Worm (Caenorhabditis elegans) whole organism, L1 larva: ENCODE results near the gene F52E10.2.
A peak's percentile ranks its signal among the peaks of the same experiment; 100 is the strongest.

Experiments
- C16A3.4 ChIP-seq: fragments of 150-350 bp; optimal IDR thresholded peaks from 2 replicates; lab custom pipeline; 2014; ENCODE audit warnings: missing biosample characterization, missing genetic modification characterization
- C34B4.2 ChIP-seq: sonication (generic microtip); optimal IDR thresholded peaks from 2 replicates; lab custom pipeline; 2017; ENCODE audit warnings: mild to moderate bottlenecking, missing genetic modification characterization, missing compliant biosample characterization
- F16B12.6 ChIP-seq: fragments of 150-350 bp; optimal IDR thresholded peaks from 2 replicates; lab custom pipeline; 2014; ENCODE audit warnings: missing biosample characterization, missing genetic modification characterization
- aly-2 ChIP-seq: fragments of 150-350 bp; optimal IDR thresholded peaks from 2 replicates; lab custom pipeline; 2014; ENCODE audit warnings: missing biosample characterization, missing genetic modification characterization
- ama-1 ChIP-seq: fragments of 150-350 bp; optimal IDR thresholded peaks from 2 replicates; lab custom pipeline; 2014
- ceh-8 ChIP-seq: fragments of 200-800 bp; sonication (Bioruptor generic); optimal IDR thresholded peaks from 2 replicates; lab custom pipeline; 2018; ENCODE audit warnings: mild to moderate bottlenecking, missing genetic modification characterization, moderate library complexity, missing compliant biosample characterization
- ceh-90 ChIP-seq: sonication (generic microtip); optimal IDR thresholded peaks from 2 replicates; lab custom pipeline; 2016; ENCODE audit warnings: missing genetic modification characterization, missing compliant biosample characterization
- ces-1 ChIP-seq: fragments of 150-350 bp; optimal IDR thresholded peaks from 2 replicates; lab custom pipeline; 2014; ENCODE audit warnings: missing biosample characterization, missing genetic modification reagents, missing genetic modification characterization
- dpl-1 ChIP-seq, 3 experiments: fragments of 150-350 bp in 2 of 3; sonication (generic microtip) in 1 of 3; optimal IDR thresholded peaks; 2 replicates each; lab custom pipeline; 2014 to 2017; ENCODE audit warnings: missing biosample characterization in 3 of 3, missing genetic modification characterization in 3 of 3, missing genetic modification reagents in 3 of 3
- dsc-1 ChIP-seq: sonication (generic microtip); optimal IDR thresholded peaks from 2 replicates; lab custom pipeline; 2016; ENCODE audit warnings: mild to moderate bottlenecking, missing genetic modification characterization, missing compliant biosample characterization
- efl-1 ChIP-seq, 4 experiments: fragments of 150-350 bp; optimal IDR thresholded peaks in 3 of 4; peaks in 1 of 4; 1 replicate in 1 of 4; 2 replicates in 3 of 4; lab custom pipeline; 2014; ENCODE audit warnings: missing biosample characterization in 2 of 4, missing genetic modification characterization in 2 of 4, missing genetic modification reagents in 2 of 4
- efl-3 ChIP-seq: fragments of 200-800 bp; sonication (Bioruptor generic); optimal IDR thresholded peaks from 2 replicates; lab custom pipeline; 2018; ENCODE audit warnings: mild to moderate bottlenecking, missing genetic modification characterization, missing compliant biosample characterization
- egl-13 ChIP-seq: sonication (generic microtip); optimal IDR thresholded peaks from 2 replicates; lab custom pipeline; 2016; ENCODE audit warnings: missing genotype, missing genetic modification reagents, missing genetic modification characterization, missing compliant biosample characterization
- egl-27 ChIP-seq, 2 experiments: fragments of 150-350 bp in 1 of 2; sonication (generic microtip); optimal IDR thresholded peaks; 3 replicates each; lab custom pipeline; 2017 to 2018; ENCODE audit warnings: missing biosample characterization in 2 of 2, missing genetic modification characterization in 2 of 2, missing genetic modification reagents in 2 of 2
- fkh-10 ChIP-seq: sonication (generic microtip); optimal IDR thresholded peaks from 2 replicates; lab custom pipeline; 2017; ENCODE audit warnings: missing biosample characterization, missing genetic modification reagents, missing genetic modification characterization
- grh-1 ChIP-seq: fragments of 200-800 bp; sonication (Bioruptor generic); IDR thresholded peaks from 2 replicates; pipeline ENCODE4 v1.3.6; 2022; ENCODE audit warnings: missing genetic modification reagents, missing genetic modification characterization, missing compliant biosample characterization
- hlh-4 ChIP-seq: sonication (generic microtip); optimal IDR thresholded peaks from 2 replicates; lab custom pipeline; 2016; ENCODE audit warnings: mild to moderate bottlenecking, missing genetic modification characterization, missing compliant biosample characterization
- irx-1 ChIP-seq: sonication (generic microtip); optimal IDR thresholded peaks from 2 replicates; lab custom pipeline; 2016; ENCODE audit warnings: missing genetic modification characterization, missing compliant biosample characterization
- isw-1 ChIP-seq: fragments of 200-800 bp; sonication (Bioruptor generic); IDR thresholded peaks from 2 replicates; pipeline ENCODE4 v1.3.6; 2022; ENCODE audit warnings: missing genetic modification characterization, missing compliant biosample characterization
- lin-14 ChIP-seq: fragments of 200-800 bp; sonication (Bioruptor generic); optimal IDR thresholded peaks from 2 replicates; lab custom pipeline; 2018; ENCODE audit warnings: mild to moderate bottlenecking, missing genetic modification characterization, moderate library complexity, missing compliant biosample characterization
- lsy-2 ChIP-seq, 2 experiments: fragments of 150-350 bp; optimal IDR thresholded peaks; 2 replicates each; lab custom pipeline; 2014; ENCODE audit warnings: missing biosample characterization in 2 of 2, missing genetic modification characterization in 2 of 2
- mef-2 ChIP-seq: fragments of 150-350 bp; optimal IDR thresholded peaks from 2 replicates; lab custom pipeline; 2014; ENCODE audit warnings: missing biosample characterization, missing genetic modification characterization
- mep-1 ChIP-seq: fragments of 150-350 bp; optimal IDR thresholded peaks from 2 replicates; lab custom pipeline; 2014; ENCODE audit warnings: missing biosample characterization, missing genetic modification characterization
- nhr-11 ChIP-seq: fragments of 150-350 bp; optimal IDR thresholded peaks from 2 replicates; lab custom pipeline; 2014; ENCODE audit warnings: missing biosample characterization, missing genetic modification characterization
- nhr-12 ChIP-seq: sonication (generic microtip); optimal IDR thresholded peaks from 2 replicates; lab custom pipeline; 2017; ENCODE audit warnings: missing biosample characterization, missing genetic modification characterization
- nhr-47 ChIP-seq: sonication (generic microtip); optimal IDR thresholded peaks from 2 replicates; lab custom pipeline; 2016; ENCODE audit warnings: mild to moderate bottlenecking, missing genetic modification characterization, moderate library complexity, missing compliant biosample characterization
- nhr-71 ChIP-seq: sonication (generic microtip); optimal IDR thresholded peaks from 2 replicates; lab custom pipeline; 2016; ENCODE audit warnings: mild to moderate bottlenecking, missing genetic modification characterization, moderate library complexity, missing compliant biosample characterization
- nhr-77 ChIP-seq: fragments of 150-350 bp; optimal IDR thresholded peaks from 2 replicates; lab custom pipeline; 2014; ENCODE audit warnings: missing biosample characterization, missing genetic modification characterization
- nhr-85 ChIP-seq: sonication (generic microtip); peaks from one replicate; lab custom pipeline; 2016; ENCODE audit warnings: missing genetic modification characterization, inconsistent platforms, missing compliant biosample characterization
- nhr-90 ChIP-seq: sonication (generic microtip); optimal IDR thresholded peaks from 2 replicates; lab custom pipeline; 2016; ENCODE audit warnings: mild to moderate bottlenecking, missing genetic modification characterization, missing compliant biosample characterization; ENCODE audit not compliant: poor library complexity
- rnt-1 ChIP-seq: sonication (generic microtip); optimal IDR thresholded peaks from 2 replicates; lab custom pipeline; 2016; ENCODE audit warnings: mild to moderate bottlenecking, missing genetic modification characterization, moderate library complexity, missing compliant biosample characterization
- skn-1 ChIP-seq: fragments of 150-350 bp; optimal IDR thresholded peaks from 2 replicates; lab custom pipeline; 2014; ENCODE audit warnings: missing biosample characterization, missing genetic modification characterization
- snpc-4 ChIP-seq: fragments of 150-350 bp; optimal IDR thresholded peaks from 2 replicates; lab custom pipeline; 2014; ENCODE audit warnings: missing biosample characterization, missing genetic modification characterization
- snu-23 ChIP-seq: sonication (generic microtip); optimal IDR thresholded peaks from 2 replicates; lab custom pipeline; 2016; ENCODE audit warnings: missing genetic modification characterization, missing compliant biosample characterization
- sox-4 ChIP-seq: sonication (generic microtip); optimal IDR thresholded peaks from 2 replicates; lab custom pipeline; 2016; ENCODE audit warnings: missing genetic modification characterization, missing compliant biosample characterization
- sup-37 ChIP-seq: fragments of 200-800 bp; sonication (Bioruptor generic); optimal IDR thresholded peaks from 2 replicates; lab custom pipeline; 2018; ENCODE audit warnings: mild to moderate bottlenecking, missing genetic modification characterization, missing compliant biosample characterization
- tlp-1 ChIP-seq: fragments of 150-350 bp; optimal IDR thresholded peaks from 2 replicates; lab custom pipeline; 2014; ENCODE audit warnings: missing biosample characterization, missing genetic modification characterization
- unc-62 ChIP-seq: fragments of 150-350 bp; optimal IDR thresholded peaks from 2 replicates; lab custom pipeline; 2014; ENCODE audit warnings: missing biosample characterization, missing genetic modification reagents, missing genetic modification characterization
- unc-86 ChIP-seq: sonication (generic microtip); optimal IDR thresholded peaks from 2 replicates; lab custom pipeline; 2016; ENCODE audit warnings: missing genetic modification characterization, missing compliant biosample characterization
- vab-15 ChIP-seq: sonication (generic microtip); optimal IDR thresholded peaks from 2 replicates; lab custom pipeline; 2017; ENCODE audit warnings: missing genotype, mild to moderate bottlenecking, missing genetic modification characterization, missing compliant biosample characterization

The F52E10.2 gene

ce11 chrX:16331425-16331824 lies 48.4 kb upstream of the F52E10.2 start:
- TF ChIP-seq nhr-85 (tag; lab: Kevin White, UChicago): peak; percentile 9
- TF ChIP-seq nhr-11: no peak
- peak; percentile 9 to 49 for TF ChIP-seq efl-1 (optimal IDR thresholded peaks at IDR 0.05; lab: Kevin White, UChicago)
- TF ChIP-seq efl-1 (GFP tag; optimal IDR thresholded peaks at IDR 0.05 in 1 of 2; lab: Kevin White, UChicago): no peak
- no peak for TF ChIP-seq mep-1
- peak; percentile 7 for TF ChIP-seq rnt-1 (tag; lab: Kevin White, UChicago)
- no peak for TF ChIP-seq F16B12.6 (tag; lab: Kevin White, UChicago)

- TF ChIP-seq nhr-90 (tag; lab: Kevin White, UChicago): no peak
- no peak for TF ChIP-seq C34B4.2
- TF ChIP-seq sup-37 (GFP tag; lab: Kevin White, UChicago): no peak
- no peak for TF ChIP-seq snpc-4 (tag; lab: Kevin White, UChicago)
- no peak for TF ChIP-seq tlp-1 (tag; lab: Kevin White, UChicago)
- TF ChIP-seq ces-1 (GFP tag; lab: Kevin White, UChicago): no peak
- TF ChIP-seq aly-2 (tag; lab: Kevin White, UChicago): no peak
- no peak for TF ChIP-seq ceh-8 (GFP tag; lab: Kevin White, UChicago)
- no peak for TF ChIP-seq sox-4
- TF ChIP-seq dpl-1 (GFP tag; optimal IDR thresholded peaks at IDR 0.05; lab: Kevin White, UChicago): no peak
Measured at ce11 chrX:16328328-16328727, 45.3 kb upstream of the F52E10.2 start, which contains the start of gene C11G6.2. TSS of gene C11G6.2 (plus strand) at chrX:16328628.

- no peak for TF ChIP-seq nhr-77 (tag; lab: Kevin White, UChicago)
- no peak for TF ChIP-seq efl-1 (optimal IDR thresholded peaks at IDR 0.05; lab: Kevin White, UChicago)
- TF ChIP-seq efl-1 (GFP tag; optimal IDR thresholded peaks at IDR 0.05 in 1 of 2; lab: Kevin White, UChicago): peak in 1 of 2 experiments; percentile 83
- peak; percentile 30 for TF ChIP-seq nhr-71 (tag; lab: Kevin White, UChicago)
- TF ChIP-seq ama-1 (lab: Kevin White, UChicago): no peak
- no peak for TF ChIP-seq egl-13
- no peak for TF ChIP-seq unc-62 (GFP tag; lab: Kevin White, UChicago)
- no peak for TF ChIP-seq ceh-90 (tag; lab: Kevin White, UChicago)
- TF ChIP-seq egl-27 (tag; optimal IDR thresholded peaks at IDR 0.05; lab: Kevin White, UChicago): no peak
- TF ChIP-seq grh-1: no peak
- TF ChIP-seq snu-23: peak; percentile 21
- TF ChIP-seq lin-14 (GFP tag; lab: Kevin White, UChicago): no peak
- TF ChIP-seq efl-3 (GFP tag; lab: Kevin White, UChicago): no peak
- no peak for TF ChIP-seq mef-2 (tag; lab: Kevin White, UChicago)
- no peak for TF ChIP-seq C16A3.4 (tag; lab: Kevin White, UChicago)
- no peak for TF ChIP-seq fkh-10 (GFP tag; lab: Kevin White, UChicago)
- TF ChIP-seq nhr-90 (tag; lab: Kevin White, UChicago): peak; percentile 4
- no peak for TF ChIP-seq skn-1 (tag; lab: Kevin White, UChicago)
- peak; percentile 57 for TF ChIP-seq nhr-47 (tag; lab: Kevin White, UChicago)
- no peak for TF ChIP-seq vab-15 (tag; lab: Kevin White, UChicago)
- peak; percentile 42 for TF ChIP-seq dsc-1
- no peak for TF ChIP-seq nhr-12
- no peak for TF ChIP-seq lsy-2 (tag; optimal IDR thresholded peaks at IDR 0.05; lab: Kevin White, UChicago)
- no peak for TF ChIP-seq hlh-4 (tag; lab: Kevin White, UChicago)
- TF ChIP-seq isw-1 (GFP tag; lab: Robert Waterston, UW): no peak
- TF ChIP-seq irx-1 (tag; lab: Kevin White, UChicago): no peak
- no peak for TF ChIP-seq unc-86
- TF ChIP-seq, all 84 proteins: peak for 6
Measured at ce11 chrX:16327229-16327628, 44.2 kb upstream of the F52E10.2 start.
